Fruit fly (Drosophila melanogaster): Measurements from ENCODE around the gene Pgant5.

dm6 chr2L:5103733-5104132, 10.3 kb upstream of the Pgant5 start:
- TF ChIP-seq Ets98B (GFP tag; IDR thresholded peaks at IDR 0.05) (no peak), CG15710 (tag; optimal IDR thresholded peaks at IDR 0.05) (no peak)

All from whole organism, pupa.